Fruit fly (Drosophila melanogaster): ENCODE results near the gene HLH3B.

The HLH3B gene

dm6 chrX:2703693-2704092 lies 22.2 kb upstream of the HLH3B start, which contains the start of gene Ugalt (continued):
- TF ChIP-seq CG15696 (tag; optimal IDR thresholded peaks at IDR 0.05) (peak; percentile 100), NFAT (GFP tag; IDR thresholded peaks at IDR 0.05) (peak; percentile 100), pan (optimal IDR thresholded peaks at IDR 0.05) (no peak), pan (GFP tag; optimal IDR thresholded peaks at IDR 0.05 in 1 of 2, IDR thresholded peaks at IDR 0.05 in 1 of 2) (peak in 1 of 2 experiments; percentile 100), CG3838 (GFP tag; optimal IDR thresholded peaks at IDR 0.05) (peak; percentile 100), al (GFP tag; IDR thresholded peaks at IDR 0.05) (peak; percentile 100), CG11085 (GFP tag; IDR thresholded peaks at IDR 0.05) (peak; percentile 100), Trl (optimal IDR thresholded peaks at IDR 0.05) (no peak), Trl (GFP tag; optimal IDR thresholded peaks at IDR 0.05) (peak; percentile 100), CG12744 (GFP tag; optimal IDR thresholded peaks at IDR 0.05) (peak; percentile 100), gro (GFP tag; optimal IDR thresholded peaks at IDR 0.05) (peak; percentile 100), Dfd (GFP tag; optimal IDR thresholded peaks at IDR 0.05) (peak in 1 of 2 experiments; percentile 94), CG6254 (GFP tag; optimal IDR thresholded peaks at IDR 0.05) (peak; percentile 99), CG18599 (GFP tag; optimal IDR thresholded peaks at IDR 0.05) (peak; percentile 100), PHDP (tag; optimal IDR thresholded peaks at IDR 0.05) (peak; percentile 100), tll (GFP tag; optimal IDR thresholded peaks at IDR 0.05) (peak in 1 of 2 experiments; percentile 95), zf30C (GFP tag; optimal IDR thresholded peaks at IDR 0.05) (peak; percentile 57), bigmax (GFP tag; optimal IDR thresholded peaks at IDR 0.05) (peak; percentile 94), vfl (GFP tag; optimal IDR thresholded peaks at IDR 0.05) (peak; percentile 100), D19A (tag; optimal IDR thresholded peaks at IDR 0.05) (peak; percentile 99), Hsf (GFP tag; optimal IDR thresholded peaks at IDR 0.05) (peak; percentile 100), sisA (GFP tag; IDR thresholded peaks at IDR 0.05) (peak; percentile 100), ac (GFP tag; optimal IDR thresholded peaks at IDR 0.05) (peak; percentile 99), mam (GFP tag; optimal IDR thresholded peaks at IDR 0.05) (peak; percentile 100), ken (GFP tag; IDR thresholded peaks at IDR 0.05) (peak; percentile 100), fd96Cb (tag; optimal IDR thresholded peaks at IDR 0.05) (peak; percentile 100), croc (GFP tag; conservative IDR thresholded peaks at IDR 0.05) (peak; percentile 100), Bteb2 (GFP tag; optimal IDR thresholded peaks at IDR 0.05) (peak; percentile 100), Mes4 (GFP tag; optimal IDR thresholded peaks at IDR 0.05) (peak; percentile 100), CG10366 (GFP tag; IDR thresholded peaks at IDR 0.05) (peak; percentile 100), CG4854 (GFP tag; optimal IDR thresholded peaks at IDR 0.05) (peak; percentile 100), ash1 (GFP tag; optimal IDR thresholded peaks at IDR 0.05) (peak; percentile 100), CG7357 (GFP tag; IDR thresholded peaks at IDR 0.05) (peak; percentile 100), CG16779 (GFP tag; IDR thresholded peaks at IDR 0.05) (peak; percentile 100), Taf1 (GFP tag; IDR thresholded peaks at IDR 0.05) (peak; percentile 100), Camta (GFP tag; optimal IDR thresholded peaks at IDR 0.05) (peak; percentile 100), CG32767 (GFP tag; IDR thresholded peaks at IDR 0.05) (peak; percentile 100), vvl (GFP tag; IDR thresholded peaks at IDR 0.05) (peak; percentile 100), CG11504 (tag; optimal IDR thresholded peaks at IDR 0.05) (peak; percentile 99), Kr (GFP tag; optimal IDR thresholded peaks at IDR 0.05) (peak; percentile 96), CG11247 (GFP tag; IDR thresholded peaks at IDR 0.05) (peak; percentile 100), sug (tag; optimal IDR thresholded peaks at IDR 0.05) (peak; percentile 99), ERR (GFP tag; optimal IDR thresholded peaks at IDR 0.05) (peak; percentile 100), CG4404 (GFP tag; IDR thresholded peaks at IDR 0.05) (peak; percentile 100), chinmo (GFP tag; IDR thresholded peaks at IDR 0.05; ENCODE audit: partially characterized antibody) (peak; percentile 66; the same call in 1 of the 4 replicates), nmo (GFP tag; optimal IDR thresholded peaks at IDR 0.05) (peak; percentile 100), gsb (GFP tag; IDR thresholded peaks at IDR 0.05) (peak; percentile 100), CG17568 (GFP tag; optimal IDR thresholded peaks at IDR 0.05) (peak; percentile 100), CG16863 (GFP tag; optimal IDR thresholded peaks at IDR 0.05) (peak; percentile 100), pzg (GFP tag; optimal IDR thresholded peaks at IDR 0.05) (peak; percentile 89), Six4 (GFP tag; optimal IDR thresholded peaks at IDR 0.05) (peak; percentile 100), da (GFP tag; optimal IDR thresholded peaks at IDR 0.05) (peak; percentile 100)
